Fruit fly (Drosophila melanogaster) whole organism, embryonic: ENCODE data around the gene CG18563.
A peak's percentile ranks its signal among the peaks of the same experiment; 100 is the strongest.

ENCODE experiments used
- Atf-2 ChIP-seq: fragments of 200-800 bp; sonication (Bioruptor generic); optimal IDR thresholded peaks from 2 replicates; lab custom pipeline; 2016; ENCODE audit warnings: missing biosample characterization, missing genetic modification characterization
- B-H1 ChIP-seq: fragments of 200-800 bp; sonication (Bioruptor generic); IDR thresholded peaks from 3 replicates; pipeline ENCODE4 v1.3.6; 2022; ENCODE audit warnings: missing biosample characterization, missing genetic modification characterization
- CG10979 ChIP-seq: fragments of 200-800 bp; sonication (Bioruptor generic); optimal IDR thresholded peaks from 2 replicates; lab custom pipeline; 2018; ENCODE audit warnings: missing biosample characterization, mild to moderate bottlenecking, missing genetic modification characterization, moderate library complexity
- CG11723 ChIP-seq: fragments of 200-800 bp; sonication (Bioruptor generic); optimal IDR thresholded peaks from 2 replicates; lab custom pipeline; 2017; ENCODE audit warnings: missing biosample characterization, mild to moderate bottlenecking, missing genetic modification characterization
- CG12299 ChIP-seq: fragments of 200-800 bp; sonication (Bioruptor generic); optimal IDR thresholded peaks from 2 replicates; lab custom pipeline; 2018; ENCODE audit warnings: missing biosample characterization, mild to moderate bottlenecking, missing genetic modification characterization
- CG12744 ChIP-seq: fragments of 200-800 bp; sonication (Bioruptor generic); optimal IDR thresholded peaks from 2 replicates; lab custom pipeline; 2016; ENCODE audit warnings: missing biosample characterization, missing genetic modification characterization
- CG12942 ChIP-seq: fragments of 200-800 bp; sonication (Bioruptor generic); optimal IDR thresholded peaks from 3 replicates; lab custom pipeline; 2016; ENCODE audit warnings: missing biosample characterization, missing genetic modification characterization
- CG15073 ChIP-seq: fragments of 200-800 bp; sonication (Bioruptor generic); optimal IDR thresholded peaks from 2 replicates; lab custom pipeline; 2016; ENCODE audit warnings: missing biosample characterization, missing genetic modification characterization
- CG15601 ChIP-seq: fragments of 200-800 bp; sonication (Bioruptor generic); optimal IDR thresholded peaks from 3 replicates; lab custom pipeline; 2019; ENCODE audit warnings: missing biosample characterization, mild to moderate bottlenecking, missing genetic modification characterization, moderate library complexity
- CG1603 ChIP-seq: fragments of 200-800 bp; sonication (Bioruptor generic); optimal IDR thresholded peaks from 2 replicates; lab custom pipeline; 2019; ENCODE audit warnings: missing biosample characterization, mild to moderate bottlenecking, missing genetic modification characterization, moderate library complexity
- CG17186 ChIP-seq: fragments of 200-800 bp; sonication (Bioruptor generic); optimal IDR thresholded peaks from 3 replicates; lab custom pipeline; 2017; ENCODE audit warnings: missing biosample characterization, missing genetic modification reagents, missing genetic modification characterization
- CG17829 ChIP-seq: fragments of 200-800 bp; optimal IDR thresholded peaks from 2 replicates; lab custom pipeline; 2019; ENCODE audit warnings: missing biosample characterization, mild to moderate bottlenecking, missing genetic modification characterization, moderate library complexity
- CG18599 ChIP-seq: fragments of 200-800 bp; sonication (Bioruptor generic); optimal IDR thresholded peaks from 3 replicates; lab custom pipeline; 2017; ENCODE audit warnings: missing biosample characterization, missing genetic modification characterization, mild to moderate bottlenecking, moderate library complexity, missing genetic modification reagents
- CG2678 ChIP-seq: fragments of 200-800 bp; sonication (Bioruptor generic); optimal IDR thresholded peaks from 3 replicates; lab custom pipeline; 2019; ENCODE audit warnings: missing biosample characterization, mild to moderate bottlenecking, missing genetic modification characterization, moderate library complexity
- CG2875 ChIP-seq: fragments of 200-800 bp; sonication (Bioruptor generic); optimal IDR thresholded peaks from 2 replicates; lab custom pipeline; 2017; ENCODE audit warnings: missing biosample characterization, mild to moderate bottlenecking, missing genetic modification characterization, missing genetic modification reagents
- CG31365 ChIP-seq: fragments of 200-800 bp; sonication (Bioruptor generic); optimal IDR thresholded peaks from 2 replicates; lab custom pipeline; 2018; ENCODE audit warnings: missing biosample characterization, mild to moderate bottlenecking, missing genetic modification characterization
- CG31441 ChIP-seq: fragments of 200-800 bp; sonication (Bioruptor generic); IDR thresholded peaks from 2 replicates; pipeline ENCODE4 v1.3.6; 2022; ENCODE audit warnings: missing biosample characterization, missing genetic modification characterization
- CG4404 ChIP-seq: fragments of 200-800 bp; sonication (Bioruptor generic); IDR thresholded peaks from 2 replicates; pipeline ENCODE4 v1.3.6; 2022; ENCODE audit warnings: missing biosample characterization, missing genetic modification characterization
- CG4424 ChIP-seq: fragments of 200-800 bp; sonication (Bioruptor generic); optimal IDR thresholded peaks from 3 replicates; lab custom pipeline; 2016; ENCODE audit warnings: missing biosample characterization, missing genetic modification characterization
- CG7987 ChIP-seq: fragments of 200-800 bp; sonication (Bioruptor generic); optimal IDR thresholded peaks from 2 replicates; lab custom pipeline; 2018; ENCODE audit warnings: missing biosample characterization, mild to moderate bottlenecking, missing genetic modification characterization, moderate library complexity
- CG9609 ChIP-seq: fragments of 200-800 bp; sonication (Bioruptor generic); optimal IDR thresholded peaks from 3 replicates; lab custom pipeline; 2016; ENCODE audit warnings: missing biosample characterization, missing genetic modification characterization
- CG9817 ChIP-seq: fragments of 200-800 bp; sonication (Bioruptor generic); optimal IDR thresholded peaks from 2 replicates; lab custom pipeline; 2018; ENCODE audit warnings: missing biosample characterization, mild to moderate bottlenecking, missing genetic modification characterization, moderate library complexity
- D19A ChIP-seq: fragments of 200-800 bp; optimal IDR thresholded peaks from 3 replicates; lab custom pipeline; 2019; ENCODE audit warnings: missing biosample characterization, mild to moderate bottlenecking, missing genetic modification characterization, moderate library complexity
- Dip2 ChIP-seq: fragments of 200-800 bp; sonication (Bioruptor generic); IDR thresholded peaks from 2 replicates; pipeline ENCODE4 v1.3.6; 2022; ENCODE audit warnings: missing biosample characterization, missing genetic modification characterization
- Doc2 ChIP-seq: fragments of 200-800 bp; sonication (Bioruptor generic); IDR thresholded peaks from 2 replicates; pipeline ENCODE4 v1.3.6; 2022; ENCODE audit warnings: missing biosample characterization, missing genetic modification characterization
- Opbp ChIP-seq: fragments of 200-800 bp; sonication (Bioruptor generic); IDR thresholded peaks from 3 replicates; pipeline ENCODE4 v1.3.6; 2022; ENCODE audit warnings: missing biosample characterization, missing genetic modification characterization; ENCODE audit not compliant: partially characterized antibody
- Six4 ChIP-seq: fragments of 200-800 bp; sonication (Bioruptor generic); optimal IDR thresholded peaks from 2 replicates; lab custom pipeline; 2016; ENCODE audit warnings: missing biosample characterization, missing genetic modification characterization
- aop ChIP-seq: fragments of 200-800 bp; sonication (Bioruptor generic); IDR thresholded peaks from 2 replicates; pipeline ENCODE4 v1.3.6; 2022; ENCODE audit warnings: missing biosample characterization, missing genetic modification characterization
- bab2 ChIP-seq: fragments of 200-800 bp; sonication (Bioruptor generic); optimal IDR thresholded peaks from 2 replicates; lab custom pipeline; 2016; ENCODE audit warnings: missing biosample characterization, missing genetic modification characterization
- bcd ChIP-seq: fragments of 200-800 bp; sonication (Bioruptor generic); optimal IDR thresholded peaks from 2 replicates; lab custom pipeline; 2017; ENCODE audit warnings: missing biosample characterization, mild to moderate bottlenecking, missing genetic modification characterization
- cad ChIP-seq: fragments of >200 bp; optimal IDR thresholded peaks from 2 replicates; lab custom pipeline; 2017; ENCODE audit warnings: missing biosample characterization, missing genetic modification characterization
- cg ChIP-seq: fragments of 200-800 bp; sonication (Bioruptor generic); optimal IDR thresholded peaks from 3 replicates; lab custom pipeline; 2019; ENCODE audit warnings: missing biosample characterization, mild to moderate bottlenecking, missing genetic modification characterization, moderate library complexity
- chinmo ChIP-seq: fragments of 200-800 bp; sonication (Bioruptor generic); IDR thresholded peaks from 4 replicates; pipeline ENCODE4 v1.3.6; 2022; ENCODE audit warnings: missing biosample characterization, missing genetic modification characterization; ENCODE audit not compliant: partially characterized antibody
- chm ChIP-seq: fragments of 200-800 bp; sonication (Bioruptor generic); IDR thresholded peaks from 2 replicates; pipeline ENCODE4 v1.3.6; 2022; ENCODE audit warnings: missing biosample characterization, missing genetic modification characterization
- corto ChIP-seq: fragments of 200-800 bp; sonication (Bioruptor generic); optimal IDR thresholded peaks from 2 replicates; lab custom pipeline; 2016; ENCODE audit warnings: missing biosample characterization, mild to moderate bottlenecking, missing genetic modification characterization, moderate library complexity
- dm ChIP-seq: fragments of 200-800 bp; sonication (Bioruptor generic); optimal IDR thresholded peaks from 3 replicates; lab custom pipeline; 2016; ENCODE audit warnings: missing biosample characterization, missing genetic modification characterization
- dmrt11E ChIP-seq: fragments of 200-800 bp; sonication (Bioruptor generic); optimal IDR thresholded peaks from 3 replicates; lab custom pipeline; 2018; ENCODE audit warnings: missing biosample characterization, mild to moderate bottlenecking, missing genetic modification characterization, moderate library complexity
- dmrt99B ChIP-seq: fragments of 200-800 bp; sonication (Bioruptor generic); optimal IDR thresholded peaks from 2 replicates; lab custom pipeline; 2018; ENCODE audit warnings: missing biosample characterization, mild to moderate bottlenecking, missing genetic modification characterization, moderate library complexity
- eyg ChIP-seq: fragments of 200-800 bp; sonication (Bioruptor generic); optimal IDR thresholded peaks from 3 replicates; lab custom pipeline; 2016; ENCODE audit warnings: missing biosample characterization, missing genetic modification characterization
- mld ChIP-seq: fragments of 200-800 bp; sonication (Bioruptor generic); IDR thresholded peaks from 3 replicates; pipeline ENCODE4 v1.3.6; 2022; ENCODE audit warnings: missing biosample characterization, missing genetic modification characterization; ENCODE audit not compliant: partially characterized antibody
- pum ChIP-seq: fragments of 200-800 bp; sonication (Bioruptor generic); optimal IDR thresholded peaks from 2 replicates; lab custom pipeline; 2016; ENCODE audit warnings: missing biosample characterization, missing genetic modification characterization
- ro ChIP-seq: fragments of 200-800 bp; sonication (Bioruptor generic); IDR thresholded peaks from 2 replicates; pipeline ENCODE4 v1.3.6; 2022; ENCODE audit warnings: missing biosample characterization, missing genetic modification characterization
- row ChIP-seq: fragments of 200-800 bp; sonication (Bioruptor generic); IDR thresholded peaks from 3 replicates; pipeline ENCODE4 v1.3.6; 2022; ENCODE audit warnings: missing biosample characterization, missing genetic modification characterization
- salm ChIP-seq: fragments of 200-800 bp; sonication (Bioruptor generic); optimal IDR thresholded peaks from 2 replicates; lab custom pipeline; 2018; ENCODE audit warnings: missing biosample characterization, mild to moderate bottlenecking, missing genetic modification characterization
- sc ChIP-seq, 3 experiments: fragments of >200 bp in 2 of 3; fragments of 200-800 bp in 1 of 3; sonication (Bioruptor generic) in 1 of 3; optimal IDR thresholded peaks; 2 replicates in 2 of 3; 3 replicates in 1 of 3; lab custom pipeline; 2017; ENCODE audit warnings: mild to moderate bottlenecking in 1 of 3, missing biosample characterization in 1 of 3, missing genetic modification characterization in 1 of 3, missing genetic modification reagents in 1 of 3
- slbo ChIP-seq: fragments of 200-800 bp; sonication (Bioruptor generic); IDR thresholded peaks from 2 replicates; pipeline ENCODE4 v1.3.6; 2022; ENCODE audit warnings: missing biosample characterization, missing genetic modification characterization
- ssp ChIP-seq: fragments of 200-800 bp; sonication (Bioruptor generic); IDR thresholded peaks from 2 replicates; pipeline ENCODE4 v1.3.6; 2022; ENCODE audit warnings: missing biosample characterization, missing genetic modification characterization
- vfl ChIP-seq: fragments of 200-800 bp; sonication (Bioruptor generic); optimal IDR thresholded peaks from 2 replicates; lab custom pipeline; 2016; ENCODE audit warnings: missing biosample characterization, missing genetic modification characterization

Gene CG18563

dm6 chr2L:17465915-17466677 is 8.3 kb upstream of the CG18563 start (continued):
- TF ChIP-seq row (GFP tag; lab: Robert Waterston, UW) (peak; percentile 86), CG15601 (tag; lab: Kevin White, UChicago) (peak; percentile 83), sc (optimal IDR thresholded peaks at IDR 0.05; lab: Kevin White, UChicago) (no peak), sc (GFP tag; optimal IDR thresholded peaks at IDR 0.05; lab: Kevin White, UChicago) (peak; percentile 73), bab2 (GFP tag; lab: Kevin White, UChicago) (peak; percentile 78), chinmo (GFP tag; lab: Robert Waterston, UW) (no peak), CG15073 (GFP tag; lab: Kevin White, UChicago) (peak; percentile 23), Dip2 (no peak), vfl (GFP tag; lab: Kevin White, UChicago) (no peak), CG10979 (tag; lab: Kevin White, UChicago) (peak; percentile 89), CG7987 (GFP tag; lab: Kevin White, UChicago) (peak; percentile 1), CG31441 (no peak; the same call in none of the 2 replicates), CG31365 (peak; percentile 17), Doc2 (GFP tag; lab: Robert Waterston, UW) (0 out of 2 replicates have a peak, but pooled peaks have one; percentile 41), eyg (GFP tag; lab: Kevin White, UChicago) (peak; percentile 62), CG4404 (GFP tag; lab: Robert Waterston, UW) (peak; percentile 63), Six4 (GFP tag; lab: Kevin White, UChicago) (peak; percentile 84), CG11723 (GFP tag; lab: Kevin White, UChicago) (peak; percentile 32), CG2678 (peak; percentile 89), mld (GFP tag; lab: Robert Waterston, UW) (no peak), B-H1 (peak; percentile 65), CG2875 (GFP tag; lab: Kevin White, UChicago) (peak; percentile 68), ssp (GFP tag; lab: Robert Waterston, UW) (peak; percentile 74), CG9609 (GFP tag; lab: Kevin White, UChicago) (peak; percentile 84), bcd (peak; percentile 75), cg (GFP tag; lab: Kevin White, UChicago) (no peak), dm (GFP tag; lab: Kevin White, UChicago) (peak; percentile 49), salm (tag; lab: Kevin White, UChicago) (no peak), slbo (no peak; the same call in 1 of the 2 replicates), ro (GFP tag; lab: Robert Waterston, UW) (peak; percentile 46; the same call in 1 of the 2 replicates), pum (GFP tag; lab: Kevin White, UChicago) (peak; percentile 81), cad (no peak), CG1603 (tag; lab: Kevin White, UChicago) (peak; percentile 90), CG17186 (GFP tag; lab: Kevin White, UChicago) (peak; percentile 37), CG4424 (peak; percentile 84), corto (no peak), D19A (peak; percentile 85), dmrt99B (tag; lab: Kevin White, UChicago) (peak; percentile 90), dmrt11E (tag; lab: Kevin White, UChicago) (peak; percentile 82), aop (no peak), CG12942 (GFP tag; lab: Kevin White, UChicago) (peak; percentile 72), Opbp (GFP tag; lab: Robert Waterston, UW) (no peak), CG9817 (peak; percentile 70), CG12299 (tag; lab: Kevin White, UChicago) (peak; percentile 71), CG18599 (peak; percentile 88), CG12744 (peak; percentile 52), Atf-2 (GFP tag; lab: Kevin White, UChicago) (peak; percentile 80), chm (GFP tag; lab: Robert Waterston, UW) (no peak), CG17829 (peak; percentile 83)
